Worm (Caenorhabditis elegans) whole organism, mixed stage, embryonic: ENCODE measurements around the gene B0285.3.

ENCODE experiments used
- ces-1 ChIP-seq: fragments of 150-350 bp; optimal IDR thresholded peaks from 2 replicates; lab custom pipeline; 2014; ENCODE audit warnings: missing biosample characterization, missing genetic modification reagents, missing genetic modification characterization
- elt-3 ChIP-seq: fragments of 150-350 bp; optimal IDR thresholded peaks from 2 replicates; lab custom pipeline; 2014; ENCODE audit warnings: missing biosample characterization, missing genetic modification characterization
- flh-1 ChIP-seq: fragments of 200-800 bp; sonication (Bioruptor generic); optimal IDR thresholded peaks from 2 replicates; lab custom pipeline; 2018; ENCODE audit warnings: mild to moderate bottlenecking, missing genetic modification characterization, moderate library complexity, missing compliant biosample characterization
- hlh-1 ChIP-seq: fragments of 150-350 bp; optimal IDR thresholded peaks from 2 replicates; lab custom pipeline; 2014; ENCODE audit warnings: missing biosample characterization, missing genetic modification reagents, missing genetic modification characterization
- lin-32 ChIP-seq: fragments of 200-800 bp; sonication (Bioruptor generic); optimal IDR thresholded peaks from 2 replicates; lab custom pipeline; 2018; ENCODE audit warnings: mild to moderate bottlenecking, missing genetic modification characterization, missing compliant biosample characterization
- lsy-2 ChIP-seq: fragments of 150-350 bp; optimal IDR thresholded peaks from 2 replicates; lab custom pipeline; 2014; ENCODE audit warnings: missing biosample characterization, missing genetic modification characterization
- mep-1 ChIP-seq: fragments of 150-350 bp; optimal IDR thresholded peaks from 2 replicates; lab custom pipeline; 2017; ENCODE audit warnings: missing biosample characterization, missing genetic modification reagents, missing genetic modification characterization, inconsistent platforms
- nhr-12 ChIP-seq: fragments of 150-350 bp; optimal IDR thresholded peaks from 2 replicates; lab custom pipeline; 2014; ENCODE audit warnings: missing biosample characterization, missing genetic modification characterization
- nhr-76 ChIP-seq: sonication (generic microtip); optimal IDR thresholded peaks from 2 replicates; lab custom pipeline; 2017; ENCODE audit warnings: missing biosample characterization, missing genetic modification characterization
- pha-4 ChIP-seq: fragments of 150-350 bp; optimal IDR thresholded peaks from 2 replicates; lab custom pipeline; 2018; ENCODE audit warnings: missing biosample characterization, missing genetic modification reagents, missing genetic modification characterization
- snpc-4 ChIP-seq: fragments of 150-350 bp; optimal IDR thresholded peaks from 2 replicates; lab custom pipeline; 2014; ENCODE audit warnings: missing biosample characterization, missing genetic modification characterization
- unc-62 ChIP-seq: fragments of 150-350 bp; optimal IDR thresholded peaks from 2 replicates; lab custom pipeline; 2014; ENCODE audit warnings: missing biosample characterization, missing genetic modification reagents, missing genetic modification characterization
- zip-8 ChIP-seq: fragments of 150-350 bp; optimal IDR thresholded peaks from 2 replicates; lab custom pipeline; 2014; ENCODE audit warnings: missing biosample characterization, missing genetic modification characterization

ce11 chrIII:4332543-4333042, 10.5 kb downstream of the B0285.3 start, which contains the start of gene cdk-12:
- TF ChIP-seq lsy-2 (tag; lab: Kevin White, UChicago): peak; percentile 13
- TF ChIP-seq unc-62 (GFP tag; lab: Kevin White, UChicago): no peak
- TF ChIP-seq pha-4: no peak
- TF ChIP-seq snpc-4 (tag; lab: Kevin White, UChicago): no peak
- TF ChIP-seq lin-32 (GFP tag; lab: Kevin White, UChicago): no peak
- peak; percentile 40 for TF ChIP-seq ces-1
- no peak for TF ChIP-seq elt-3 (tag; lab: Kevin White, UChicago)
- TF ChIP-seq flh-1 (GFP tag; lab: Kevin White, UChicago): no peak
- TF ChIP-seq nhr-12: no peak
- no peak for TF ChIP-seq hlh-1
- peak; percentile 76 for TF ChIP-seq mep-1
- no peak for TF ChIP-seq nhr-76 (tag; lab: Kevin White, UChicago)
- TF ChIP-seq zip-8 (tag; lab: Kevin White, UChicago): no peak
